Fruit fly (Drosophila melanogaster): ENCODE results near the gene Sfp24F.

Sfp24F gene

DNA sequence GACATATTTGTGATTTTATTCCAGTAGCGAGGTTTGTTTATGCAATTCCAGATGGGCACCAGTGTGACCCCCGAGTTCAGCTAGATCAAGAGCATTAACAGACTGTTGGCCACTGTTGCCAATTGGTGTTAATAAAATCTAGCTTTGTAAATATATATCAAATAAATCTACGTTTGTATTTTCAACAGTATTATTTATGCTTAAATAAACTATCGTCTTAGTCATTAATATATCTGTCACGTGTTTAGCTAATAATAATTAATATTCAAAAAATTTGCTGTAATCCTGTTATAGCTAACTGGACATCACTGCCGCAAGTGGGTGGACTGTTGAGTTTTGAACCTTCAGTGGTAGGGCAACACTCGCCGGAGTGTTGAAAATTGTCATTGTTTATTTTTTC, 17.7 kb upstream of the Sfp24F start, which contains the start of the genes mRpL27 and CG15435 (continued):
- TF ChIP-seq CG10274 (GFP tag; optimal IDR thresholded peaks at IDR 0.05), result no peak
- TF ChIP-seq org-1 (GFP tag; optimal IDR thresholded peaks at IDR 0.05), result no peak
- no peak for TF ChIP-seq CG4360 (GFP tag; IDR thresholded peaks at IDR 0.05)
- TF ChIP-seq CG2202 (tag; optimal IDR thresholded peaks at IDR 0.05), result no peak
- no peak for TF ChIP-seq tap (tag; optimal IDR thresholded peaks at IDR 0.05)
- no peak for TF ChIP-seq pita (GFP tag; optimal IDR thresholded peaks at IDR 0.05)
- TF ChIP-seq sqz (GFP tag; optimal IDR thresholded peaks at IDR 0.05), result no peak
- no peak for TF ChIP-seq ap (GFP tag; IDR thresholded peaks at IDR 0.05)
- TF ChIP-seq kay (GFP tag; optimal IDR thresholded peaks at IDR 0.05), result no peak
- no peak for TF ChIP-seq CG10565 (GFP tag; optimal IDR thresholded peaks at IDR 0.05)
- no peak for TF ChIP-seq so (GFP tag; IDR thresholded peaks at IDR 0.05)
- no peak for TF ChIP-seq jumu (GFP tag; optimal IDR thresholded peaks at IDR 0.05)
- TF ChIP-seq CG7963 (GFP tag; IDR thresholded peaks at IDR 0.05; ENCODE audit: partially characterized antibody), result no peak
- TF ChIP-seq sr (GFP tag; IDR thresholded peaks at IDR 0.05), result 0 out of 3 replicates have a peak, but pooled peaks have one; percentile 22
- TF ChIP-seq fu2 (GFP tag; optimal IDR thresholded peaks at IDR 0.05), result no peak
- TF ChIP-seq CG4328 (GFP tag; optimal IDR thresholded peaks at IDR 0.05), result peak; percentile 42
- TF ChIP-seq az2 (GFP tag; optimal IDR thresholded peaks at IDR 0.05), result peak; percentile 25
- TF ChIP-seq CTCF (GFP tag; optimal IDR thresholded peaks at IDR 0.05), result no peak
- no peak for TF ChIP-seq Optix (GFP tag; IDR thresholded peaks at IDR 0.05)
- TF ChIP-seq CG1602 (GFP tag; optimal IDR thresholded peaks at IDR 0.05), result no peak
- no peak for TF ChIP-seq her (GFP tag; optimal IDR thresholded peaks at IDR 0.05)
- TF ChIP-seq CG7372 (GFP tag; IDR thresholded peaks at IDR 0.05), result no peak
- no peak for TF ChIP-seq sob (GFP tag; IDR thresholded peaks at IDR 0.05)
- no peak for TF ChIP-seq maf-S (GFP tag; optimal IDR thresholded peaks at IDR 0.05)
- no peak for TF ChIP-seq CG31388 (GFP tag; optimal IDR thresholded peaks at IDR 0.05)
- TF ChIP-seq CG13424 (tag; optimal IDR thresholded peaks at IDR 0.05), result peak; percentile 58
- TF ChIP-seq crc (GFP tag; optimal IDR thresholded peaks at IDR 0.05), result no peak
- TF ChIP-seq HLH54F (GFP tag; optimal IDR thresholded peaks at IDR 0.05), result peak; percentile 32
- TF ChIP-seq zen2 (GFP tag; IDR thresholded peaks at IDR 0.05; ENCODE audit: partially characterized antibody), result no peak
- TF ChIP-seq unc-4 (GFP tag; IDR thresholded peaks at IDR 0.05; ENCODE audit: partially characterized antibody), result no peak
- peak; percentile 62 for TF ChIP-seq vvl (GFP tag; IDR thresholded peaks at IDR 0.05)
- no peak for TF ChIP-seq nau (GFP tag; optimal IDR thresholded peaks at IDR 0.05)
- TF ChIP-seq al (GFP tag; IDR thresholded peaks at IDR 0.05), result no peak
- no peak for TF ChIP-seq chinmo (GFP tag; IDR thresholded peaks at IDR 0.05; ENCODE audit: partially characterized antibody)
- TF ChIP-seq NC2α (GFP tag; optimal IDR thresholded peaks at IDR 0.05), result no peak
- no peak for TF ChIP-seq gcm2 (GFP tag; optimal IDR thresholded peaks at IDR 0.05)
- peak in 1 of 2 experiments; percentile 23 for TF ChIP-seq Eip74EF (GFP tag; optimal IDR thresholded peaks at IDR 0.05)
- no peak for TF ChIP-seq Jarid2 (GFP tag; optimal IDR thresholded peaks at IDR 0.05)
- no peak for TF ChIP-seq CG3065 (GFP tag; optimal IDR thresholded peaks at IDR 0.05)
- TF ChIP-seq Six4 (GFP tag; optimal IDR thresholded peaks at IDR 0.05), result no peak
- no peak for TF ChIP-seq cad (GFP tag; optimal IDR thresholded peaks at IDR 0.05)
- TF ChIP-seq Mrtf (GFP tag; IDR thresholded peaks at IDR 0.05), result no peak
- TF ChIP-seq CG14050 (GFP tag; IDR thresholded peaks at IDR 0.05), result no peak
- peak; percentile 61 for TF ChIP-seq CG15514 (GFP tag; optimal IDR thresholded peaks at IDR 0.05)
- TF ChIP-seq CG7987 (GFP tag; optimal IDR thresholded peaks at IDR 0.05), result no peak
- TF ChIP-seq sna (GFP tag; IDR thresholded peaks at IDR 0.05; ENCODE audit: partially characterized antibody), result no peak
- TF ChIP-seq hkb (optimal IDR thresholded peaks at IDR 0.05), result peak; percentile 98
- TF ChIP-seq hkb (GFP tag; IDR thresholded peaks at IDR 0.05), result no peak
- TF ChIP-seq kah (GFP tag; optimal IDR thresholded peaks at IDR 0.05), result peak; percentile 48
- no peak for TF ChIP-seq Spps (tag; optimal IDR thresholded peaks at IDR 0.05)
- peak; percentile 78 for TF ChIP-seq nmo (GFP tag; optimal IDR thresholded peaks at IDR 0.05)
- no peak for TF ChIP-seq TFAM (GFP tag; optimal IDR thresholded peaks at IDR 0.05)
- no peak for TF ChIP-seq sisA (GFP tag; IDR thresholded peaks at IDR 0.05)

Measured in whole organism, embryonic.